Fruit fly (Drosophila melanogaster) whole organism, adult: Measurements from ENCODE around the gene CG12535.

ENCODE experiments used
- CG11617 ChIP-seq: fragments of 200-800 bp; sonication (Bioruptor generic); optimal IDR thresholded peaks from 2 replicates; lab custom pipeline; 2017; ENCODE audit warnings: mild to moderate bottlenecking, missing biosample characterization, missing genetic modification reagents, missing genetic modification characterization
- CG12768 ChIP-seq: fragments of 200-800 bp; sonication (Bioruptor generic); optimal IDR thresholded peaks from 2 replicates; lab custom pipeline; 2017; ENCODE audit warnings: missing biosample characterization, missing genetic modification characterization, mild to moderate bottlenecking, moderate library complexity, missing genetic modification reagents
- CG14711 ChIP-seq: fragments of 200-800 bp; sonication (Bioruptor generic); optimal IDR thresholded peaks from 2 replicates; lab custom pipeline; 2018; ENCODE audit warnings: missing biosample characterization, mild to moderate bottlenecking, missing genetic modification characterization, moderate library complexity
- CG1620 ChIP-seq: fragments of 200-800 bp; sonication (Bioruptor generic); optimal IDR thresholded peaks from 2 replicates; lab custom pipeline; 2016; ENCODE audit warnings: missing biosample characterization, missing genetic modification characterization
- CG33017 ChIP-seq: fragments of 200-800 bp; sonication (Bioruptor generic); optimal IDR thresholded peaks from 2 replicates; lab custom pipeline; 2018; ENCODE audit warnings: missing biosample characterization, mild to moderate bottlenecking, missing genetic modification characterization, moderate library complexity
- CG7045 ChIP-seq: fragments of 200-800 bp; sonication (Bioruptor generic); optimal IDR thresholded peaks from 2 replicates; lab custom pipeline; 2017; ENCODE audit warnings: missing biosample characterization, mild to moderate bottlenecking, missing genetic modification characterization
- CG7101 ChIP-seq: fragments of 200-800 bp; sonication (Bioruptor generic); optimal IDR thresholded peaks from 2 replicates; lab custom pipeline; 2018; ENCODE audit warnings: missing biosample characterization, mild to moderate bottlenecking, missing genetic modification characterization, moderate library complexity
- Clk ChIP-seq: fragments of 200-800 bp; sonication (Bioruptor generic); optimal IDR thresholded peaks from 2 replicates; lab custom pipeline; 2017; ENCODE audit warnings: missing biosample characterization, missing genetic modification characterization
- Crg-1 ChIP-seq: fragments of 200-800 bp; sonication (Bioruptor generic); optimal IDR thresholded peaks from 2 replicates; lab custom pipeline; 2016; ENCODE audit warnings: missing biosample characterization, missing genetic modification characterization
- Mnt ChIP-seq: fragments of 200-800 bp; sonication (Bioruptor generic); optimal IDR thresholded peaks from 2 replicates; lab custom pipeline; 2016; ENCODE audit warnings: missing biosample characterization, mild to moderate bottlenecking, missing genetic modification characterization
- bab1 ChIP-seq: fragments of 200-800 bp; sonication (Bioruptor generic); optimal IDR thresholded peaks from 3 replicates; lab custom pipeline; 2019; ENCODE audit warnings: missing biosample characterization, mild to moderate bottlenecking, missing genetic modification characterization, moderate library complexity
- cic ChIP-seq: fragments of 200-800 bp; sonication (Bioruptor generic); optimal IDR thresholded peaks from 2 replicates; lab custom pipeline; 2017; ENCODE audit warnings: missing biosample characterization, mild to moderate bottlenecking, missing genetic modification characterization, moderate library complexity
- kay ChIP-seq: fragments of 200-800 bp; sonication (Bioruptor generic); peaks from one replicate; lab custom pipeline; 2016; ENCODE audit warnings: missing biosample characterization, missing genetic modification characterization, borderline replicate concordance
- ovo ChIP-seq: fragments of 200-800 bp; sonication (Bioruptor generic); optimal IDR thresholded peaks from 2 replicates; lab custom pipeline; 2016; ENCODE audit warnings: missing biosample characterization, missing genetic modification characterization
- pad ChIP-seq: fragments of 200-800 bp; sonication (Bioruptor generic); optimal IDR thresholded peaks from 3 replicates; lab custom pipeline; 2017; ENCODE audit warnings: missing biosample characterization, missing genetic modification characterization, mild to moderate bottlenecking, moderate library complexity, missing genetic modification reagents
- tj ChIP-seq: fragments of 200-800 bp; sonication (Bioruptor generic); optimal IDR thresholded peaks from 3 replicates; lab custom pipeline; 2017; ENCODE audit warnings: missing biosample characterization, mild to moderate bottlenecking, missing genetic modification characterization, moderate library complexity
- toe ChIP-seq: fragments of 200-800 bp; sonication (Bioruptor generic); optimal IDR thresholded peaks from 2 replicates; lab custom pipeline; 2016; ENCODE audit warnings: missing biosample characterization, missing genetic modification characterization

The CG12535 gene

dm6 chrX:3389861-3390260, 58.9 kb downstream of the CG12535 start:
- TF ChIP-seq pad (GFP tag; lab: Kevin White, UChicago) = peak; percentile 21
- no peak for TF ChIP-seq CG1620 (GFP tag; lab: Kevin White, UChicago)
- TF ChIP-seq tj = peak; percentile 25
- TF ChIP-seq bab1 (GFP tag; lab: Kevin White, UChicago) = peak; percentile 78
- TF ChIP-seq CG7101 (tag; lab: Kevin White, UChicago) = peak; percentile 1
- no peak for TF ChIP-seq CG12768 (GFP tag; lab: Kevin White, UChicago)
- peak; percentile 44 for TF ChIP-seq CG11617 (GFP tag; lab: Kevin White, UChicago)
- TF ChIP-seq CG14711 (tag; lab: Kevin White, UChicago) = no peak
- TF ChIP-seq Clk (GFP tag; lab: Kevin White, UChicago) = no peak
- TF ChIP-seq kay (GFP tag; lab: Kevin White, UChicago) = no peak

- TF ChIP-seq pad (GFP tag; lab: Kevin White, UChicago) (no peak), Crg-1 (no peak), bab1 (GFP tag; lab: Kevin White, UChicago) (no peak), cic (GFP tag; lab: Kevin White, UChicago) (no peak)
These were observed 64.9 kb downstream of the CG12535 start for dm6 chrX:3383814-3384213.

- TF ChIP-seq CG7045 (GFP tag; lab: Kevin White, UChicago) (no peak), tj (peak; percentile 10)
These were observed 66.0 kb downstream of the CG12535 start for dm6 chrX:3382605-3383271.

dm6 chrX:3382075-3382474, 66.7 kb downstream of the CG12535 start:
- TF ChIP-seq Crg-1 = no peak
- TF ChIP-seq ovo = peak; percentile 89

dm6 chrX:3381667-3382066, 67.1 kb downstream of the CG12535 start:
- TF ChIP-seq CG1620 (GFP tag; lab: Kevin White, UChicago) (no peak), tj (peak; percentile 5), pad (GFP tag; lab: Kevin White, UChicago) (peak; percentile 38), CG7045 (GFP tag; lab: Kevin White, UChicago) (peak; percentile 32), kay (GFP tag; lab: Kevin White, UChicago) (peak; percentile 72), CG11617 (GFP tag; lab: Kevin White, UChicago) (no peak), cic (GFP tag; lab: Kevin White, UChicago) (peak; percentile 17), ovo (no peak), CG33017 (peak; percentile 86), CG7101 (tag; lab: Kevin White, UChicago) (peak; percentile 82), bab1 (GFP tag; lab: Kevin White, UChicago) (peak; percentile 62), CG14711 (tag; lab: Kevin White, UChicago) (peak; percentile 81), CG12768 (GFP tag; lab: Kevin White, UChicago) (peak; percentile 71), toe (GFP tag; lab: Kevin White, UChicago) (no peak)

dm6 chrX:3380981-3381380, 67.8 kb downstream of the CG12535 start:
- TF ChIP-seq CG12768 (GFP tag; lab: Kevin White, UChicago) (no peak), CG14711 (tag; lab: Kevin White, UChicago) (peak; percentile 4), CG7101 (tag; lab: Kevin White, UChicago) (no peak)

dm6 chrX:3380198-3380597, 68.5 kb downstream of the CG12535 start:
- TF ChIP-seq CG7101 (tag; lab: Kevin White, UChicago) = no peak
- no peak for TF ChIP-seq CG11617 (GFP tag; lab: Kevin White, UChicago)
- no peak for TF ChIP-seq CG7045 (GFP tag; lab: Kevin White, UChicago)
- no peak for TF ChIP-seq Clk (GFP tag; lab: Kevin White, UChicago)
- no peak for TF ChIP-seq kay (GFP tag; lab: Kevin White, UChicago)
- no peak for TF ChIP-seq bab1 (GFP tag; lab: Kevin White, UChicago)
- no peak for TF ChIP-seq cic (GFP tag; lab: Kevin White, UChicago)
- TF ChIP-seq tj = no peak
- TF ChIP-seq toe (GFP tag; lab: Kevin White, UChicago) = no peak
- TF ChIP-seq CG1620 (GFP tag; lab: Kevin White, UChicago) = no peak
- TF ChIP-seq CG12768 (GFP tag; lab: Kevin White, UChicago) = no peak
- TF ChIP-seq ovo = no peak

- no peak for TF ChIP-seq toe (GFP tag; lab: Kevin White, UChicago)
- no peak for TF ChIP-seq Crg-1
- TF ChIP-seq Mnt (GFP tag; lab: Kevin White, UChicago) = peak; percentile 21
These were observed 69.3 kb downstream of the CG12535 start for dm6 chrX:3379364-3379983.
